Worm (Caenorhabditis elegans): ENCODE data around the gene kle-2.

Gene kle-2

DNA sequence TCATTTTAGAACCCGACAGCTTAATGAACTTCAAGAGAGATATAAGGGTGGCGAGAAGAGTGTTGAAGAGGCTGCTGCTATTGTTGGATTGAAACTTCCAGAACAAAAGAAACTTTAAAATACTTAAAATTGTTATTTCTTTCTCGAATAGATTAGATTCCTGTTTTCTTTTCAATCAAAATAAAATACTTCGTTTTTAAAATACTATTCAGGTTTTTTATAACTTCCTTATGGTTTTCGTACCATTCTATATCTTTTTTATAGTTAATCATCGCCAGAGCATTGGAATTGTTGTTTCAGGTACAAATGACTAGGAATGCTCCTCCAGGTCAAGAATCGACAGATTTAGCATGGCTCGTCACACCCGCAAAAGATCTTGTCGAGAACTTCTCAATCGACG, at the start of gene kle-2:
Gene kle-2 (plus strand): TSS at position 301 of the 400 bp plus-strand sequence.
- TF ChIP-seq hlh-8 (tag; optimal IDR thresholded peaks at IDR 0.05) (no peak), pha-4 (tag; optimal IDR thresholded peaks at IDR 0.05) (no peak), pqm-1 (tag; optimal IDR thresholded peaks at IDR 0.05) (no peak)

DNA sequence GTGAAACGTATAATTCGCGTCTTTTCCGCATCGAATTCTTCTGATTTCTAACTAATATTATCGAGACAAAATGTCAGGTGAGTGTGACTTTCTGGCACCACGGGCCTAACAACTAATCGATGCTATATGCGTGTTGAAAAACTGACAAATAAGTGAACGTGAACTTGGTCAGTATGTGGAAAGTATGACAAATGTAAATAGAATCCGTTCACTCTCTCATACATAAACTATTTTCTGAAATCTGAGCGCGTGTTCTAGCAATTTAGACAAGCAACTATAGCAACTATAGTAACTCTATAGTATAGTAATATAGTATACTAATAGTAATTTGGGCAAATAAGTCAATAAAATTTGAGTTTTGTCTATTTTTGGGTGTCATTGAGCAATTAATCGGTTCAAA, 49.2 kb upstream of the kle-2 start:
- no peak for TF ChIP-seq pax-1 (tag; optimal IDR thresholded peaks at IDR 0.05)
- no peak for TF ChIP-seq ceh-30 (tag; optimal IDR thresholded peaks at IDR 0.05)
- no peak for TF ChIP-seq ceh-24 (tag; optimal IDR thresholded peaks at IDR 0.05)
- no peak for TF ChIP-seq ttx-3 (tag; optimal IDR thresholded peaks at IDR 0.05)

- TF ChIP-seq pha-2 (tag; optimal IDR thresholded peaks at IDR 0.05) (no peak), ztf-16 (tag; optimal IDR thresholded peaks at IDR 0.05) (no peak), zip-5 (tag; optimal IDR thresholded peaks at IDR 0.05) (no peak), Y22D7AL.16 (tag; optimal IDR thresholded peaks at IDR 0.05) (no peak), hlh-6 (tag; optimal IDR thresholded peaks at IDR 0.05) (no peak), ceh-18 (tag; optimal IDR thresholded peaks at IDR 0.05) (no peak), ceh-31 (tag; optimal IDR thresholded peaks at IDR 0.05) (no peak)
These were observed 48.3 kb upstream of the kle-2 start for ce11 chrIII:7893224-7893623.

DNA sequence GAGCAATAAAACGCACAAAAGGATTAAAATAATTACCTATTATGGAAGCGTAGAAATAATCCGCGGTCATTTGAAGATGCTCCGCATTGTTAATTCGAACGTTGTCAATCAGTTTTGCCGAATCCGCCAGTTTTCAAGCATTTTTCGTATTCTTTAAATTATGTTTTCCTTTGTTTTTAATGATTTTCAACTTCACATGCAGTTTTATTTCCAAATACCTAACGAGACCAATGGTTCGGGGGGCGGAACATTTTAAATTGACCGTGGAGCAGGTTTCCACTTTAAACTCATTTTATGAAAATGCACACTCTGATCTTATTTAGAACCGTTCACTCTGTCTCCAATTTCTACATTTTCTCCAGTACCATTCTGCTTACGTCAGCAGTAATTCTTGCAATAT, 46.8 kb upstream of the kle-2 start, which contains the start of gene ZK688.4:
Gene ZK688.4 (plus strand): TSS at position 301 of the 400 bp plus-strand sequence.
- TF ChIP-seq hlh-6 (tag; optimal IDR thresholded peaks at IDR 0.05) = no peak
- TF ChIP-seq pha-2 (tag; optimal IDR thresholded peaks at IDR 0.05) = no peak

DNA sequence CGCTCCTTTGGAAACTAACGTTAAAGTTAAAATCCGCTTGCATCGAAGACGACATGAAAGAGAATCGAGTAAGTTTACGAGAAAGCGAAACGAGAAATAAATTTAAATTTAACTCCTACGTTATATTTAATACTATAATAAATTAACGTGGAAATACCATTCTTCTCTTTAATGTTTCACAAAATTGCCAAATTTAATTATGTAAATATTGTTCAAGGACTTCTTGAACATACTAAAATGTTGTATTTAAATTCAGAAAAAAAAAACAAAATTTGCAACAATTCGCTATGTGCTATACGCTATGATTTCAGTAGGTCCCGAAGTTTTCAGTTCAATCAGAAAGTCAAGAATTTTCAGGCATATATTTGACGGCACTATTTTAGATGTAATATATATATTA, 44.6 kb upstream of the kle-2 start, which contains the start of gene ZK688.10:
Gene ZK688.10 (minus strand): TSS at position 101 of the 400 bp plus-strand sequence.
- TF ChIP-seq mec-3 (tag; optimal IDR thresholded peaks at IDR 0.05; ENCODE audit: borderline replicate concordance) = no peak
- no peak for TF ChIP-seq ref-2 (tag; optimal IDR thresholded peaks at IDR 0.05)
- TF ChIP-seq unc-42 (tag; optimal IDR thresholded peaks at IDR 0.05) = no peak
- no peak for TF ChIP-seq fkh-10 (GFP tag; optimal IDR thresholded peaks at IDR 0.05)
- no peak for TF ChIP-seq ama-1 (optimal IDR thresholded peaks at IDR 0.05)
- no peak for TF ChIP-seq hlh-8 (tag; optimal IDR thresholded peaks at IDR 0.05)
- no peak for TF ChIP-seq tbx-2 (tag; optimal IDR thresholded peaks at IDR 0.05)
- TF ChIP-seq ceh-6 (GFP tag; optimal IDR thresholded peaks at IDR 0.05) = no peak
- TF ChIP-seq dmd-4 (tag; optimal IDR thresholded peaks at IDR 0.05; ENCODE audit: borderline replicate concordance) = no peak
- TF ChIP-seq T23F11.4 (GFP tag; optimal IDR thresholded peaks at IDR 0.05) = no peak
- no peak for TF ChIP-seq ztf-16 (tag; optimal IDR thresholded peaks at IDR 0.05)
- TF ChIP-seq nhr-232 (tag; optimal IDR thresholded peaks at IDR 0.05) = no peak
- no peak for TF ChIP-seq unc-3 (GFP tag; conservative IDR thresholded peaks at IDR 0.05)
- TF ChIP-seq unc-3 (tag; optimal IDR thresholded peaks at IDR 0.05) = no peak
- TF ChIP-seq sox-2 (GFP tag; IDR thresholded peaks at IDR 0.05) = no peak
- TF ChIP-seq npax-4 (tag; optimal IDR thresholded peaks at IDR 0.05) = no peak
- TF ChIP-seq lim-6 (tag; optimal IDR thresholded peaks at IDR 0.05) = no peak

DNA sequence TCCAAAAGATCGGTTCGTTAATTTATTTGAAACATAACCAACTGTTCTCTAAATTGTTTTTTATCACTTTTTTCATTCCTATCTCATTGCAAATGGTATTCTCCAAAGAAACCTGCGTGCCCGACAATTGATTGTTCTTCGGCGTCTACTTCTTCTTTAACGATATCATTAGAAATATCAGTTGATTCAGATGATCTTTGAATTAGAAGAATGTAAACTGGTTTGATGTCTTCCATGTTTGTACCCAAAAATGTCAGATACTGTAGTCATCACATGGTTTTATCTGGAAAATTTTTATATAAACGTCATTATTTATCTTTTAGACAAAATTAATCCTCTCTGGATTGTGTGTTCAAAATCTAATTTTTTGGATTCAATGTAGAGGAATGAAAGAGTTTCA, 43.8 kb upstream of the kle-2 start:
- TF ChIP-seq lin-11 (tag; optimal IDR thresholded peaks at IDR 0.05) = no peak

DNA sequence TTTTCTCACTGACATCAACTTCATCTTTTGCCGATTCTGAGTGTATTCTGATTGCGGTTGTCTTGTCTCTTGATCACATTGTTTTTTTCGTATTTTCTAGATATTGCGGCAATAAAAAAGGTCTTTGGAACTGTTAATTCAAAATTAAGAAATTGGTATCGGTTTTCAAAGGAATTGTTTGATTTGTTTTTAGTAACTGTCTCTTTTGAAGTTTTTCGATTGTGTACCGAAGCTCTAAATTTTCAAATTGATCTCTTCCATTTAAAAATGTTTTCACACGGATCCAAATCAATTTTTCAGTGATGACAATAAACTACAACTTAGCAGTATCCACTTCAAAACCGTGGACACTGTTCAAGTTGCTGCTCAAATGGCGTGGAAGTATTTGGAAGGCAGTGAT, 40.8 kb upstream of the kle-2 start, which contains the start of gene best-24:
Gene best-24 (plus strand): TSS at position 301 of the 400 bp plus-strand sequence.
- TF ChIP-seq ttx-3 (tag; optimal IDR thresholded peaks at IDR 0.05) (no peak), ceh-31 (tag; optimal IDR thresholded peaks at IDR 0.05) (no peak), odd-2 (tag; optimal IDR thresholded peaks at IDR 0.05) (no peak), fax-1 (tag; optimal IDR thresholded peaks at IDR 0.05) (no peak), ceh-18 (tag; optimal IDR thresholded peaks at IDR 0.05) (no peak), gmeb-2 (tag; optimal IDR thresholded peaks at IDR 0.05) (no peak), ceh-9 (tag; optimal IDR thresholded peaks at IDR 0.05) (no peak), dmd-4 (tag; optimal IDR thresholded peaks at IDR 0.05; ENCODE audit: borderline replicate concordance) (no peak), dve-1 (tag; optimal IDR thresholded peaks at IDR 0.05) (no peak), hlh-6 (tag; optimal IDR thresholded peaks at IDR 0.05) (no peak), ceh-22 (tag; optimal IDR thresholded peaks at IDR 0.05) (no peak), unc-55 (GFP tag; optimal IDR thresholded peaks at IDR 0.05) (no peak), ztf-16 (tag; optimal IDR thresholded peaks at IDR 0.05) (no peak), syd-9 (tag; optimal IDR thresholded peaks at IDR 0.05) (no peak)

Measured in whole organism, late embryonic.